5 worm cellular contexts compared by ENCODE assay signal in the genomic region with DNA sequence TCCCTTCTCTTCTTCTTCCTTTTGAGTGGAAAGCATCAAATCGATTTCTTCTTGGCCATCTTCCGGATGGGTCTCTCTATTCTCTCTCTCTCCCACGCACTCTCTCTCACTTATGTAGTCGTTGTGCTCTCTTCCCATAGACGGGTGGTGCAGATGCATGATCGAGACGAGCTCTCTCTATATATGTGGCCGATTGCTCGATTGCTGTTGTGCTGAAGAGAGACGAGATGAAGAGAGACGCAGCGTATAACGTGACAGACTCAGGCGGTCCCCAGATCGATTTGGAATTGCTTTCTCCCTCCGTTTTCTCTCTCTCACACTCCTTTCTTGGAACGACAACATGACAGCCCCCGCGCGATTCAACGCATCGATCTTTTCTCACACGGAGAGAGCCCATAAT.
TF ChIP-seq lines count a peak whose summit lies in the region.

No protein-coding gene starts in this region.

TF ChIP-seq in whole organism, L1 larva, 84 proteins besides CTCF, POLR2A, EP300 and RAD21 (continues in another document):
- TF ChIP-seq nhr-76 (tag; optimal IDR thresholded peaks at IDR 0.05; lab: Kevin White, UChicago) (no peak), lin-14 (GFP tag; optimal IDR thresholded peaks at IDR 0.05; lab: Kevin White, UChicago) (peak; percentile 88), mab-9 (GFP tag; IDR thresholded peaks at IDR 0.05; lab: Robert Waterston, UW) (no peak), F16B12.6 (tag; optimal IDR thresholded peaks at IDR 0.05; lab: Kevin White, UChicago) (no peak), alr-1 (tag; optimal IDR thresholded peaks at IDR 0.05; lab: Kevin White, UChicago; ENCODE audit: borderline replicate concordance) (no peak), nhr-11 (tag; optimal IDR thresholded peaks at IDR 0.05; lab: Kevin White, UChicago) (no peak), unc-86 (tag; optimal IDR thresholded peaks at IDR 0.05; lab: Kevin White, UChicago) (peak; percentile 81), ztf-11 (tag; optimal IDR thresholded peaks at IDR 0.05; lab: Kevin White, UChicago) (peak in 1 of 2 experiments; percentile 45), snpc-4 (tag; optimal IDR thresholded peaks at IDR 0.05; lab: Kevin White, UChicago) (peak; percentile 19), jun-1 (tag; optimal IDR thresholded peaks at IDR 0.05; lab: Kevin White, UChicago) (peak; percentile 38), xbp-1 (tag; optimal IDR thresholded peaks at IDR 0.05; lab: Kevin White, UChicago) (peak; percentile 15), egl-13 (tag; optimal IDR thresholded peaks at IDR 0.05; lab: Kevin White, UChicago) (peak; percentile 79), ceh-82 (tag; optimal IDR thresholded peaks at IDR 0.05; lab: Kevin White, UChicago) (peak in 1 of 3 experiments; percentile 30), nhr-19 (GFP tag; conservative IDR thresholded peaks at IDR 0.05; lab: Robert Waterston, UW) (no peak), nhr-47 (tag; optimal IDR thresholded peaks at IDR 0.05; lab: Kevin White, UChicago) (peak; percentile 73), swsn-7 (tag; optimal IDR thresholded peaks at IDR 0.05; lab: Kevin White, UChicago) (peak; percentile 56), nhr-77 (tag; optimal IDR thresholded peaks at IDR 0.05; lab: Kevin White, UChicago) (no peak)

TF ChIP-seq in whole organism, L3 larva, 47 proteins besides CTCF, POLR2A, EP300 and RAD21 (continues in another document):
- peak; percentile 49 for TF ChIP-seq hmg-11 (tag; optimal IDR thresholded peaks at IDR 0.05; lab: Kevin White, UChicago)
- TF ChIP-seq fkh-10 (GFP tag; optimal IDR thresholded peaks at IDR 0.05; lab: Kevin White, UChicago), result no peak
- no peak for TF ChIP-seq fos-1 (tag; optimal IDR thresholded peaks at IDR 0.05; lab: Kevin White, UChicago)
- no peak for TF ChIP-seq ceh-82 (tag; optimal IDR thresholded peaks at IDR 0.05; lab: Kevin White, UChicago)
- TF ChIP-seq aly-2 (tag; optimal IDR thresholded peaks at IDR 0.05; lab: Kevin White, UChicago), result no peak
- no peak for TF ChIP-seq nhr-12 (tag; optimal IDR thresholded peaks at IDR 0.05; lab: Kevin White, UChicago)
- TF ChIP-seq elt-1 (tag; optimal IDR thresholded peaks at IDR 0.05; lab: Kevin White, UChicago), result no peak
- peak; percentile 7 for TF ChIP-seq lin-15B (tag; optimal IDR thresholded peaks at IDR 0.05; lab: Kevin White, UChicago)
- TF ChIP-seq nhr-77 (tag; optimal IDR thresholded peaks at IDR 0.05; lab: Kevin White, UChicago), result no peak
- no peak for TF ChIP-seq eor-1 (tag; optimal IDR thresholded peaks at IDR 0.05; lab: Kevin White, UChicago)
- peak; percentile 52 for TF ChIP-seq ceh-28 (tag; optimal IDR thresholded peaks at IDR 0.05; lab: Kevin White, UChicago)
- no peak for TF ChIP-seq unc-62 (GFP tag; optimal IDR thresholded peaks at IDR 0.05; lab: Kevin White, UChicago)
- no peak for TF ChIP-seq nhr-237 (tag; optimal IDR thresholded peaks at IDR 0.05; lab: Kevin White, UChicago)
- no peak for TF ChIP-seq R02D3.7 (tag; optimal IDR thresholded peaks at IDR 0.05; lab: Kevin White, UChicago)
- TF ChIP-seq nhr-11 (tag; optimal IDR thresholded peaks at IDR 0.05; lab: Kevin White, UChicago), result peak; percentile 8
- TF ChIP-seq ceh-16 (tag; optimal IDR thresholded peaks at IDR 0.05; lab: Kevin White, UChicago), result no peak
- no peak for TF ChIP-seq ztf-4 (tag; optimal IDR thresholded peaks at IDR 0.05; lab: Kevin White, UChicago)
- TF ChIP-seq elt-3 (tag; optimal IDR thresholded peaks at IDR 0.05; lab: Kevin White, UChicago), result no peak
- no peak for TF ChIP-seq ceh-9 (tag; optimal IDR thresholded peaks at IDR 0.05; lab: Kevin White, UChicago)

TF ChIP-seq in whole organism, early embryonic, 17 proteins besides CTCF, POLR2A, EP300 and RAD21:
- TF ChIP-seq ceh-13 (GFP tag; optimal IDR thresholded peaks at IDR 0.05; lab: Kevin White, UChicago) (no peak), tra-4 (tag; optimal IDR thresholded peaks at IDR 0.05; lab: Kevin White, UChicago) (no peak), sea-1 (GFP tag; conservative IDR thresholded peaks at IDR 0.05; lab: Robert Waterston, UW) (0 out of 2 replicates have a peak, but pooled peaks have one; percentile 6), B0310.2 (tag; optimal IDR thresholded peaks at IDR 0.05; lab: Kevin White, UChicago) (no peak), flt-1 (GFP tag; IDR thresholded peaks at IDR 0.05; lab: Robert Waterston, UW) (no peak), F13C5.2 (tag; optimal IDR thresholded peaks at IDR 0.05; lab: Kevin White, UChicago) (no peak), hnd-1 (tag; optimal IDR thresholded peaks at IDR 0.05; lab: Kevin White, UChicago) (no peak), ets-7 (tag; optimal IDR thresholded peaks at IDR 0.05; lab: Kevin White, UChicago) (peak; percentile 64), scrt-1 (GFP tag; IDR thresholded peaks at IDR 0.05; lab: Robert Waterston, UW) (no peak), hmg-4 (GFP tag; optimal IDR thresholded peaks at IDR 0.05; lab: Kevin White, UChicago) (no peak), ceh-36 (tag; optimal IDR thresholded peaks at IDR 0.05; lab: Kevin White, UChicago) (peak; percentile 26)

TF ChIP-seq in whole organism, midembryonic, 9 proteins besides CTCF, POLR2A, EP300 and RAD21:
- TF ChIP-seq cog-1 (tag; optimal IDR thresholded peaks at IDR 0.05; lab: Kevin White, UChicago) (peak; percentile 20), ztf-29 (GFP tag; IDR thresholded peaks at IDR 0.05; lab: Robert Waterston, UW) (no peak)

TF ChIP-seq in whole organism, young adult, 124 proteins besides CTCF, POLR2A, EP300 and RAD21:
- TF ChIP-seq hmg-1.2 (GFP tag; IDR thresholded peaks at IDR 0.05; lab: Robert Waterston, UW), result peak; percentile 22; the same call in 1 of the 2 replicates
- TF ChIP-seq rcor-1 (GFP tag; IDR thresholded peaks at IDR 0.05; lab: Robert Waterston, UW), result no peak
- 0 out of 2 replicates have a peak, but pooled peaks have one; percentile 38 for TF ChIP-seq nfyb-1 (GFP tag; IDR thresholded peaks at IDR 0.05; lab: Robert Waterston, UW)
- TF ChIP-seq zfh-2 (GFP tag; conservative IDR thresholded peaks at IDR 0.05; lab: Robert Waterston, UW), result peak; percentile 71
- peak; percentile 4 for TF ChIP-seq ceh-27 (GFP tag; optimal IDR thresholded peaks at IDR 0.05; lab: Kevin White, UChicago)
- no peak for TF ChIP-seq C06A6.2 (GFP tag; conservative IDR thresholded peaks at IDR 0.05; lab: Robert Waterston, UW)
- TF ChIP-seq madf-10 (tag; optimal IDR thresholded peaks at IDR 0.05; lab: Kevin White, UChicago), result peak; percentile 37
- no peak for TF ChIP-seq ZK185.1 (tag; optimal IDR thresholded peaks at IDR 0.05; lab: Kevin White, UChicago; ENCODE audit: poor library complexity, severe bottlenecking)
- no peak for TF ChIP-seq F33H1.4 (GFP tag; IDR thresholded peaks at IDR 0.05; lab: Robert Waterston, UW)
- peak; percentile 32 for TF ChIP-seq lin-40 (tag; optimal IDR thresholded peaks at IDR 0.05; lab: Kevin White, UChicago)
- TF ChIP-seq tlf-1 (GFP tag; optimal IDR thresholded peaks at IDR 0.05; lab: Kevin White, UChicago), result no peak
- no peak for TF ChIP-seq sea-2 (GFP tag; IDR thresholded peaks at IDR 0.05; lab: Robert Waterston, UW)
- TF ChIP-seq K12H6.12 (tag; optimal IDR thresholded peaks at IDR 0.05; lab: Kevin White, UChicago), result peak; percentile 13
- no peak for TF ChIP-seq T26A5.8 (tag; optimal IDR thresholded peaks at IDR 0.05; lab: Kevin White, UChicago)
- no peak for TF ChIP-seq cebp-1 (GFP tag; IDR thresholded peaks at IDR 0.05; lab: Robert Waterston, UW)
- peak; percentile 23 for TF ChIP-seq cebp-1 (tag; optimal IDR thresholded peaks at IDR 0.05; lab: Kevin White, UChicago)
- peak in 1 of 3 experiments; percentile 9 for TF ChIP-seq lin-35 (GFP tag; optimal IDR thresholded peaks at IDR 0.05; lab: Kevin White, UChicago)
- no peak for TF ChIP-seq Y95B8A.8 (GFP tag; IDR thresholded peaks at IDR 0.05; lab: Robert Waterston, UW)

Comparison
In these comparisons a context has a peak if more than half of its experiments do, and no peak if none do; other contexts are left out.
1. Of the 8 proteins assayed by ChIP-seq in both whole organism, young adult and whole organism, L1 larva: peak only in whole organism, young adult: none; only in whole organism, L1 larva: efl-1 and snpc-4; in both: none; in neither: 4; mixed calls (peak in some experiments, not most) for 2.